Worm (Caenorhabditis elegans) whole organism, L2 larva: ENCODE results near the gene nduf-2.2.
A peak's percentile ranks its signal among the peaks of the same experiment; 100 is the strongest.

ENCODE experiments used
- C34F6.9 ChIP-seq: fragments of 150-350 bp; optimal IDR thresholded peaks from 2 replicates; lab custom pipeline; 2014; ENCODE audit warnings: missing biosample characterization, missing genetic modification characterization
- F13H6.1 ChIP-seq: sonication (generic microtip); optimal IDR thresholded peaks from 2 replicates; lab custom pipeline; 2016; ENCODE audit warnings: missing genetic modification characterization, missing compliant biosample characterization
- R02D3.7 ChIP-seq: fragments of 150-350 bp; optimal IDR thresholded peaks from 2 replicates; lab custom pipeline; 2014; ENCODE audit warnings: missing biosample characterization, missing genetic modification characterization
- Y55F3AM.14 ChIP-seq: fragments of 200-800 bp; sonication (Bioruptor generic); optimal IDR thresholded peaks from 2 replicates; lab custom pipeline; 2018; ENCODE audit warnings: mild to moderate bottlenecking, missing genetic modification characterization, missing compliant biosample characterization
- ZK546.5 ChIP-seq: sonication (generic microtip); optimal IDR thresholded peaks from 2 replicates; lab custom pipeline; 2017; ENCODE audit warnings: missing biosample characterization, missing genetic modification characterization
- alr-1 ChIP-seq: fragments of 150-350 bp; optimal IDR thresholded peaks from 2 replicates; lab custom pipeline; 2014; ENCODE audit warnings: missing biosample characterization, missing genetic modification characterization
- aly-2 ChIP-seq: fragments of 150-350 bp; optimal IDR thresholded peaks from 2 replicates; lab custom pipeline; 2014; ENCODE audit warnings: missing biosample characterization, missing genetic modification characterization
- ama-1 ChIP-seq: fragments of 150-350 bp; optimal IDR thresholded peaks from 2 replicates; lab custom pipeline; 2018; ENCODE audit warnings: inconsistent platforms
- blmp-1 ChIP-seq: sonication (generic microtip); optimal IDR thresholded peaks from 2 replicates; lab custom pipeline; 2017; ENCODE audit warnings: missing genetic modification characterization, mild to moderate bottlenecking, missing compliant biosample characterization, antibody characterized with exemption, moderate library complexity; ENCODE audit not compliant: insufficient read depth
- ceh-16 ChIP-seq: fragments of 150-350 bp; optimal IDR thresholded peaks from 2 replicates; lab custom pipeline; 2014; ENCODE audit warnings: missing biosample characterization, missing genetic modification characterization
- ceh-82 ChIP-seq: fragments of 150-350 bp; optimal IDR thresholded peaks from 2 replicates; lab custom pipeline; 2014; ENCODE audit warnings: missing biosample characterization, missing genetic modification characterization
- crh-2 ChIP-seq: sonication (generic microtip); optimal IDR thresholded peaks from 2 replicates; lab custom pipeline; 2017; ENCODE audit warnings: missing biosample characterization, missing genetic modification characterization
- dmd-4 ChIP-seq: sonication (generic microtip); optimal IDR thresholded peaks from 2 replicates; lab custom pipeline; 2017; ENCODE audit warnings: missing biosample characterization, missing genetic modification characterization
- egl-27 ChIP-seq: sonication (generic microtip); optimal IDR thresholded peaks from 3 replicates; lab custom pipeline; 2017; ENCODE audit warnings: missing biosample characterization, missing genetic modification reagents, missing genetic modification characterization
- elt-3 ChIP-seq: sonication (generic microtip); optimal IDR thresholded peaks from 2 replicates; lab custom pipeline; 2017; ENCODE audit warnings: missing biosample characterization, missing genetic modification characterization
- gmeb-1 ChIP-seq: fragments of 150-350 bp; optimal IDR thresholded peaks from 2 replicates; lab custom pipeline; 2014; ENCODE audit warnings: missing biosample characterization, missing genetic modification characterization
- lin-11 ChIP-seq: fragments of 150-350 bp; sonication (generic microtip); optimal IDR thresholded peaks from 2 replicates; lab custom pipeline; 2014; ENCODE audit warnings: missing biosample characterization, missing genetic modification characterization, inconsistent platforms, mixed read lengths
- lin-13 ChIP-seq: fragments of 150-350 bp; optimal IDR thresholded peaks from 2 replicates; lab custom pipeline; 2014; ENCODE audit warnings: missing biosample characterization, missing genetic modification reagents, missing genetic modification characterization
- lin-39 ChIP-seq: fragments of 150-350 bp; optimal IDR thresholded peaks from 2 replicates; lab custom pipeline; 2014; ENCODE audit warnings: missing biosample characterization, missing genetic modification reagents, missing genetic modification characterization
- lsy-2 ChIP-seq, 2 experiments: fragments of 150-350 bp in 1 of 2; sonication (generic microtip) in 1 of 2; optimal IDR thresholded peaks; 2 replicates each; lab custom pipeline; 2014 to 2017; ENCODE audit warnings: missing biosample characterization in 2 of 2, missing genetic modification characterization in 2 of 2
- mab-5 ChIP-seq: fragments of 150-350 bp; optimal IDR thresholded peaks from 2 replicates; lab custom pipeline; 2014; ENCODE audit warnings: missing biosample characterization, missing genetic modification characterization
- mbf-1 ChIP-seq: sonication (generic microtip); optimal IDR thresholded peaks from 2 replicates; lab custom pipeline; 2017; ENCODE audit warnings: missing biosample characterization, missing genetic modification characterization
- mdl-1 ChIP-seq, 2 experiments: fragments of 150-350 bp in 1 of 2; sonication (generic microtip) in 1 of 2; optimal IDR thresholded peaks; 2 replicates each; lab custom pipeline; 2017; ENCODE audit warnings: missing biosample characterization in 2 of 2, missing genetic modification characterization in 2 of 2
- nhr-11 ChIP-seq: fragments of 150-350 bp; optimal IDR thresholded peaks from 2 replicates; lab custom pipeline; 2014; ENCODE audit warnings: missing biosample characterization, missing genetic modification characterization
- nhr-12 ChIP-seq: fragments of 150-350 bp; optimal IDR thresholded peaks from 2 replicates; lab custom pipeline; 2014; ENCODE audit warnings: missing biosample characterization, missing genetic modification characterization
- nhr-129 ChIP-seq: fragments of 150-350 bp; optimal IDR thresholded peaks from 2 replicates; lab custom pipeline; 2014; ENCODE audit warnings: missing biosample characterization, missing genetic modification characterization
- nhr-23 ChIP-seq: fragments of 150-350 bp; optimal IDR thresholded peaks from 2 replicates; lab custom pipeline; 2014; ENCODE audit warnings: missing biosample characterization, missing genetic modification reagents, missing genetic modification characterization
- nhr-237 ChIP-seq: fragments of 150-350 bp; optimal IDR thresholded peaks from 2 replicates; lab custom pipeline; 2014; ENCODE audit warnings: missing biosample characterization, missing genetic modification characterization
- nhr-25 ChIP-seq: fragments of 150-350 bp; sonication (generic microtip); optimal IDR thresholded peaks from 3 replicates; lab custom pipeline; 2014; ENCODE audit warnings: missing biosample characterization, missing genetic modification characterization
- nhr-6 ChIP-seq: fragments of 150-350 bp; optimal IDR thresholded peaks from 2 replicates; lab custom pipeline; 2014; ENCODE audit warnings: missing biosample characterization, missing genetic modification characterization
- nhr-77 ChIP-seq: fragments of 150-350 bp; optimal IDR thresholded peaks from 2 replicates; lab custom pipeline; 2014; ENCODE audit warnings: missing biosample characterization, missing genetic modification characterization
- peb-1 ChIP-seq: fragments of 150-350 bp; optimal IDR thresholded peaks from 2 replicates; lab custom pipeline; 2014; ENCODE audit warnings: missing biosample characterization, missing genetic modification characterization
- sem-4 ChIP-seq: fragments of 150-350 bp; optimal IDR thresholded peaks from 2 replicates; lab custom pipeline; 2014; ENCODE audit warnings: missing biosample characterization, missing genetic modification reagents, missing genetic modification characterization
- skn-1 ChIP-seq: sonication (generic microtip); optimal IDR thresholded peaks from 2 replicates; lab custom pipeline; 2017; ENCODE audit warnings: missing biosample characterization, missing genetic modification characterization
- sma-3 ChIP-seq: sonication (generic microtip); optimal IDR thresholded peaks from 2 replicates; lab custom pipeline; 2016; ENCODE audit warnings: missing genetic modification reagents, missing genetic modification characterization, missing compliant biosample characterization
- sma-9 ChIP-seq, 2 experiments: fragments of 150-350 bp in 1 of 2; sonication (generic microtip) in 1 of 2; optimal IDR thresholded peaks; 2 replicates each; lab custom pipeline; 2014 to 2016; ENCODE audit warnings: missing genetic modification characterization in 2 of 2, mild to moderate bottlenecking in 1 of 2, missing biosample characterization in 1 of 2, missing compliant biosample characterization in 1 of 2, missing genetic modification reagents in 1 of 2, moderate library complexity in 1 of 2
- snpc-4 ChIP-seq: fragments of 150-350 bp; optimal IDR thresholded peaks from 2 replicates; lab custom pipeline; 2014; ENCODE audit warnings: missing biosample characterization, missing genetic modification characterization
- unc-39 ChIP-seq: fragments of 150-350 bp; optimal IDR thresholded peaks from 2 replicates; lab custom pipeline; 2014; ENCODE audit warnings: missing biosample characterization, missing genetic modification characterization
- unc-55 ChIP-seq: fragments of 150-350 bp; sonication (generic microtip); optimal IDR thresholded peaks from 3 replicates; lab custom pipeline; 2014; ENCODE audit warnings: missing biosample characterization, missing genetic modification reagents, missing genetic modification characterization
- unc-62 ChIP-seq: fragments of 150-350 bp; optimal IDR thresholded peaks from 2 replicates; lab custom pipeline; 2014; ENCODE audit warnings: missing biosample characterization, missing genetic modification reagents, missing genetic modification characterization
- zag-1 ChIP-seq: fragments of 150-350 bp; optimal IDR thresholded peaks from 2 replicates; lab custom pipeline; 2014; ENCODE audit warnings: missing biosample characterization, missing genetic modification characterization
- ztf-1 ChIP-seq: fragments of 200-800 bp; sonication (Bioruptor generic); conservative IDR thresholded peaks from 2 replicates; pipeline ENCODE4 v1.3.6; 2022; ENCODE audit warnings: missing genetic modification characterization, missing compliant biosample characterization
- ztf-11 ChIP-seq: sonication (generic microtip); optimal IDR thresholded peaks from 2 replicates; lab custom pipeline; 2017; ENCODE audit warnings: missing biosample characterization, missing genetic modification characterization
- ztf-4 ChIP-seq: fragments of 150-350 bp; optimal IDR thresholded peaks from 2 replicates; lab custom pipeline; 2014; ENCODE audit warnings: missing biosample characterization, missing genetic modification characterization

The nduf-2.2 gene

DNA sequence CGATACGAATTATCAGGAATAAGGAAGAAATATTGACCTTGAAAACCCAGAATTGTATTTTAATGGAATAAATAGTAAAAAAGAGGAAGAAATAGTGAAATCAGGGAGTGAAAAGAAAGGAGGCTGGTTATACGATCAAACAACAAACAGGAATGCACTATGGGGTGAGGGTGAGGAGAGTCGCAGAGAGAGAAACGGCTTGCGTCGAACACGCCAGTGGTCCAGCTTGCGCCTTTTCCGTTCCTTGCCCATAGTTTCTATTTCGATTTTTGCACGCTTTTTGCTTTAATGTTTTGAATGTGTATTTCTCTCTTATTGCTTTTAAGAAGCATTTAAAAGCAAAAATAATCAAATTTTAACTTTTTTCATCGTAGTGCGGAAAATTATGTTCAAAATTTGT, 11.4 kb upstream of the nduf-2.2 start (continued):
- peak; percentile 17 for TF ChIP-seq aly-2 (tag; lab: Kevin White, UChicago)
- TF ChIP-seq sma-9 (GFP tag; optimal IDR thresholded peaks at IDR 0.05; lab: Kevin White, UChicago), result peak; percentile 83
- TF ChIP-seq sma-9 (tag; optimal IDR thresholded peaks at IDR 0.05; lab: Kevin White, UChicago), result no peak
- peak; percentile 48 to 93 for TF ChIP-seq lsy-2 (tag; optimal IDR thresholded peaks at IDR 0.05; lab: Kevin White, UChicago)
- TF ChIP-seq nhr-6 (tag; lab: Kevin White, UChicago), result peak; percentile 71
- peak; percentile 82 for TF ChIP-seq crh-2 (tag; lab: Kevin White, UChicago)
- TF ChIP-seq nhr-25, result peak; percentile 78
- TF ChIP-seq R02D3.7 (tag; lab: Kevin White, UChicago), result no peak
- peak; percentile 69 for TF ChIP-seq skn-1 (tag; lab: Kevin White, UChicago)
- peak; percentile 4 for TF ChIP-seq ceh-16 (tag; lab: Kevin White, UChicago)
- TF ChIP-seq gmeb-1 (tag; lab: Kevin White, UChicago), result peak; percentile 77
- TF ChIP-seq elt-3 (tag; lab: Kevin White, UChicago), result no peak
- peak; percentile 90 for TF ChIP-seq sem-4 (tag; lab: Kevin White, UChicago)
- TF ChIP-seq nhr-129 (tag; lab: Kevin White, UChicago), result peak; percentile 94
- TF ChIP-seq F13H6.1 (tag; lab: Kevin White, UChicago), result peak; percentile 84
- no peak for TF ChIP-seq nhr-12
- TF ChIP-seq ztf-4 (tag; lab: Kevin White, UChicago), result peak; percentile 83
- TF ChIP-seq mab-5 (tag; lab: Kevin White, UChicago), result peak; percentile 33
- TF ChIP-seq dmd-4 (tag; lab: Kevin White, UChicago), result no peak
- TF ChIP-seq ztf-11 (tag; lab: Kevin White, UChicago), result no peak
- TF ChIP-seq Y55F3AM.14 (GFP tag; lab: Kevin White, UChicago), result peak; percentile 37
- TF ChIP-seq alr-1 (tag; lab: Kevin White, UChicago), result no peak

DNA sequence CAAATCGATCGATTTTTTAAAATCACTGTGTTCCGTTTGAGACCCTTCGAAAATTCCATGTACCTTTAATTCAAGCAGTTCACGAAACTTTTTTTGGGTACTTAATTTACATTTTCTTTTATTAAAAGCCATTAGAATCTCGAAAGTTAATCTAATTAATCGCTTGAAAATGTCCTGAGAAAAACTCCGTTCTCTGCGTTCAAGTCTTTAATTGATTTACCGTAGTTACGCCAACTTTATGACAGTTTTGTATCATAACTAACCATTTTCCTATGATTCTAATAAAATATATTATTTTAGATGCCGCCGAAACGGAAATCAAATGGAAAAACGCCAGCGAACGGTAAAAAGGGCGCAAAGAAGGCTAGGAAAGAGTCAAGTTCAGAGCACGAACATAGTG, 10.8 kb upstream of the nduf-2.2 start, which contains the start of gene jhdm-1:
jhdm-1 (plus strand) TSS at position 301 of the 400 bp plus-strand sequence.
- TF ChIP-seq peb-1 (no peak), Y55F3AM.14 (GFP tag; lab: Kevin White, UChicago) (no peak), R02D3.7 (tag; lab: Kevin White, UChicago) (no peak), mab-5 (tag; lab: Kevin White, UChicago) (no peak), ZK546.5 (tag; lab: Kevin White, UChicago) (no peak)

DNA sequence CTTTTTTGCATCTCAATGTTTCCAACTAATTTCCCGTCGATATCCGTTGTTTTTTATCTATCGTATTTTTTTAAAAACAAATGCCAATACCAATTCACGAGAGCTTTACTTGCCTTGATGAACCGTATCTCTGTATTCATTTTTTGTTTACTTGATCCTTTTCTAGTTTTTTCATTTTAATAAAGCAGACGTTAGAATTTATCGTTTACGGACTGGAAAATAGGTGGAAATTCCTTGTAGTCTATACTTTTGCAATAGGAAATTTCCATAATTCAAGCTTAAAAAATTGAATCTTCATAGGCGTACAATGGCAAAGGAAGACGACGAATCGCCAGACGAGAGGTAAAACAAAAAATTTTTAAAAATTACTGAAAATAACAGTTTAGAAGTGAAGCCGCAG, 5.2 kb upstream of the nduf-2.2 start, which contains the start of gene algn-1:
algn-1 (plus strand) TSS at position 301 of the 400 bp plus-strand sequence.
- TF ChIP-seq ztf-1 (GFP tag; lab: Robert Waterston, UW), result no peak
- TF ChIP-seq lin-39 (tag; lab: Kevin White, UChicago), result no peak
- TF ChIP-seq nhr-77, result no peak
- TF ChIP-seq unc-39 (tag; lab: Kevin White, UChicago), result no peak
- TF ChIP-seq lin-13 (GFP tag; lab: Kevin White, UChicago), result no peak

DNA sequence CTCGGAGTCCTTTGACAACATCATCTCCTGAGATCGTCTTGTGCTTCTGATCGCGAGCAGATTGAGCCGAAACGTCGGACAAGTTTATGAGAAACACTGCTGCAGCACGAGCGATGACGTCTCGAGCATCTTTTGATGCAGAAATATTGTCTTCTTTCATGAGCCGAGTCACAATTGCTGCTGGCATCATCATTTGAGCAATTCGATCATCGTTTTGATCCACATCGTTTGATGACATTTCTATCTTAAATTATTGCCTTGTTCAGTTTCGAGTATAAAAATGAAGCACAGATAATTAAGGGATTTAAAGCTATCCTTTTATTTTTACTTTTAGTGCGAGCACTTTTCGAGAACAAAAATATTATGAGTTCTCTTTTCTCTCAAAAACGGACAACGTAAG, 2.4 kb upstream of the nduf-2.2 start, which contains the start of gene T26A5.8:
T26A5.8 (minus strand) TSS at position 247 of the 400 bp plus-strand sequence.
- TF ChIP-seq skn-1 (tag; lab: Kevin White, UChicago), result no peak
- no peak for TF ChIP-seq nhr-23 (tag; lab: Kevin White, UChicago)
- TF ChIP-seq nhr-11 (tag; lab: Kevin White, UChicago), result no peak
- TF ChIP-seq zag-1 (tag; lab: Kevin White, UChicago), result no peak
- TF ChIP-seq unc-39 (tag; lab: Kevin White, UChicago), result no peak
- peak; percentile 29 for TF ChIP-seq ztf-4 (tag; lab: Kevin White, UChicago)
- no peak for TF ChIP-seq C34F6.9
- TF ChIP-seq unc-62, result no peak
- no peak for TF ChIP-seq mbf-1 (tag; lab: Kevin White, UChicago)
- TF ChIP-seq elt-3 (tag; lab: Kevin White, UChicago), result no peak
- no peak for TF ChIP-seq nhr-12
- peak in 1 of 2 experiments; percentile 58 for TF ChIP-seq lsy-2 (tag; optimal IDR thresholded peaks at IDR 0.05; lab: Kevin White, UChicago)
- no peak for TF ChIP-seq aly-2 (tag; lab: Kevin White, UChicago)
- TF ChIP-seq nhr-237 (tag; lab: Kevin White, UChicago), result no peak
- peak; percentile 15 for TF ChIP-seq lin-13 (GFP tag; lab: Kevin White, UChicago)
- TF ChIP-seq egl-27 (tag; lab: Kevin White, UChicago), result no peak
- no peak for TF ChIP-seq mdl-1 (tag; optimal IDR thresholded peaks at IDR 0.05; lab: Kevin White, UChicago)
- TF ChIP-seq blmp-1, result no peak
- TF ChIP-seq sma-9 (GFP tag; optimal IDR thresholded peaks at IDR 0.05; lab: Kevin White, UChicago), result no peak
- no peak for TF ChIP-seq sma-9 (tag; optimal IDR thresholded peaks at IDR 0.05; lab: Kevin White, UChicago)
- no peak for TF ChIP-seq lin-11 (tag; lab: Kevin White, UChicago)
- no peak for TF ChIP-seq snpc-4 (tag; lab: Kevin White, UChicago)
- peak; percentile 10 for TF ChIP-seq crh-2 (tag; lab: Kevin White, UChicago)
- TF ChIP-seq dmd-4 (tag; lab: Kevin White, UChicago), result no peak
- TF ChIP-seq nhr-6 (tag; lab: Kevin White, UChicago), result peak; percentile 19
- no peak for TF ChIP-seq ceh-82
- no peak for TF ChIP-seq nhr-25
- peak; percentile 56 for TF ChIP-seq ama-1
- TF ChIP-seq nhr-77, result no peak
- no peak for TF ChIP-seq ztf-1 (GFP tag; lab: Robert Waterston, UW)
- no peak for TF ChIP-seq Y55F3AM.14 (GFP tag; lab: Kevin White, UChicago)
- no peak for TF ChIP-seq ztf-11 (tag; lab: Kevin White, UChicago)
- no peak for TF ChIP-seq lin-39 (tag; lab: Kevin White, UChicago)
- TF ChIP-seq sma-3 (GFP tag; lab: Kevin White, UChicago), result peak; percentile 45
- no peak for TF ChIP-seq gmeb-1 (tag; lab: Kevin White, UChicago)
- no peak for TF ChIP-seq unc-55 (GFP tag; lab: Kevin White, UChicago)
